Fruit fly (Drosophila melanogaster) whole organism, wandering third instar larva: ENCODE results near the gene flr.

Experiments
- Abd-B ChIP-seq: fragments of >200 bp; optimal IDR thresholded peaks from 2 replicates; lab custom pipeline; 2017; ENCODE audit warnings: missing biosample characterization, missing genetic modification characterization
- CG9705 ChIP-seq: fragments of 200-800 bp; sonication (Bioruptor generic); optimal IDR thresholded peaks from 2 replicates; lab custom pipeline; 2018; ENCODE audit warnings: missing biosample characterization, mild to moderate bottlenecking, missing genetic modification characterization
- OdsH ChIP-seq: fragments of 200-800 bp; sonication (Bioruptor generic); optimal IDR thresholded peaks from 2 replicates; lab custom pipeline; 2016; ENCODE audit warnings: missing biosample characterization, mild to moderate bottlenecking, missing genetic modification characterization
- brk ChIP-seq: fragments of 200-800 bp; sonication (Bioruptor generic); optimal IDR thresholded peaks from 2 replicates; lab custom pipeline; 2016; ENCODE audit warnings: missing biosample characterization, mild to moderate bottlenecking, missing genetic modification characterization
- dmrt93B ChIP-seq: fragments of 200-800 bp; sonication (Bioruptor generic); optimal IDR thresholded peaks from 2 replicates; lab custom pipeline; 2018; ENCODE audit warnings: missing biosample characterization, mild to moderate bottlenecking, missing genetic modification characterization
- fru ChIP-seq: fragments of 200-800 bp; sonication (Bioruptor generic); optimal IDR thresholded peaks from 3 replicates; lab custom pipeline; 2016; ENCODE audit warnings: missing biosample characterization, mild to moderate bottlenecking, missing genetic modification characterization
- pan ChIP-seq: fragments of >200 bp; optimal IDR thresholded peaks from 2 replicates; lab custom pipeline; 2017
- rgr ChIP-seq: fragments of 200-800 bp; sonication (Bioruptor generic); optimal IDR thresholded peaks from 3 replicates; lab custom pipeline; 2016; ENCODE audit warnings: missing biosample characterization, mild to moderate bottlenecking, missing genetic modification characterization
- sage ChIP-seq: fragments of 200-800 bp; sonication (Bioruptor generic); optimal IDR thresholded peaks from 2 replicates; lab custom pipeline; 2016; ENCODE audit warnings: missing biosample characterization, mild to moderate bottlenecking, missing genetic modification characterization

DNA sequence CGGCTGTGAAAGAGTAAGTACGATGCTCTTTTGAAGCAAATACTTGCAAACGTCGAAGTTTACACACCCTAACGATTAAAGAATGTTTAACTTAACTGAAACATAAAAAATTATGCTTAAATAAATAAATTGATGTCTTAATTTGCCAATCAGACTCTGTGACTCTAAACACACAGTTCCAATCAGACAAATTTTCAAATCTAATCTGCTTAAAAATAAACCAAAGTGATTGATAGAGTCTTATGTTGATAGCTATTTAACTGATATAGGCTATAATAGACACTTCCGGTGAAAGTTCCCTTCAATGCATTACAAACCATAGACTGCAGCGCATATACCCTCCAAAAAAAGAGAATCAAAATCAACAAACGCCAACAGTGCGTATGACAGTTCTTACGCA, 38.9 kb downstream of the flr start:
- TF ChIP-seq CG9705 (no peak), OdsH (no peak), rgr (GFP tag; lab: Kevin White, UChicago) (no peak), dmrt93B (GFP tag; lab: Kevin White, UChicago) (no peak), Abd-B (GFP tag; lab: Kevin White, UChicago) (no peak), pan (lab: Kevin White, UChicago) (no peak), fru (GFP tag; lab: Kevin White, UChicago) (no peak), sage (GFP tag; lab: Kevin White, UChicago) (no peak), brk (GFP tag; lab: Kevin White, UChicago) (no peak)
